Worm (Caenorhabditis elegans) whole organism, L4 larva: Measurements from ENCODE around the gene snt-1.

Experiments
- Y48G9A.11 ChIP-seq: fragments of 200-800 bp; sonication (Bioruptor generic); IDR thresholded peaks from 2 replicates; pipeline ENCODE4 v1.3.6; 2022; ENCODE audit warnings: missing genetic modification reagents, missing genetic modification characterization, missing compliant biosample characterization
- aly-2 ChIP-seq: sonication (generic microtip); optimal IDR thresholded peaks from 2 replicates; lab custom pipeline; 2018; ENCODE audit warnings: missing biosample characterization, missing genetic modification characterization
- ceh-28 ChIP-seq: fragments of 150-350 bp; optimal IDR thresholded peaks from 2 replicates; lab custom pipeline; 2014; ENCODE audit warnings: missing biosample characterization, missing genetic modification reagents, missing genetic modification characterization
- fkh-10 ChIP-seq: fragments of 150-350 bp; optimal IDR thresholded peaks from 2 replicates; lab custom pipeline; 2014; ENCODE audit warnings: missing biosample characterization, missing genetic modification reagents, missing genetic modification characterization
- hmg-1.1 ChIP-seq: fragments of 200-800 bp; sonication (Bioruptor generic); IDR thresholded peaks from 2 replicates; pipeline ENCODE4 v1.3.6; 2022; ENCODE audit warnings: missing genetic modification reagents, missing genetic modification characterization, missing compliant biosample characterization
- lin-13 ChIP-seq: fragments of 150-350 bp; optimal IDR thresholded peaks from 2 replicates; lab custom pipeline; 2014; ENCODE audit warnings: missing biosample characterization, missing genetic modification reagents, missing genetic modification characterization
- madf-5 ChIP-seq, 2 experiments: fragments of 200-800 bp; sonication (Bioruptor generic); IDR thresholded peaks; 2 replicates each; pipeline ENCODE4 v1.3.6; 2022; ENCODE audit warnings: missing compliant biosample characterization in 2 of 2, missing genetic modification characterization in 2 of 2
- mdt-29 ChIP-seq: fragments of 200-800 bp; sonication (Bioruptor generic); IDR thresholded peaks from 2 replicates; pipeline ENCODE4 v1.3.6; 2022; ENCODE audit warnings: missing genetic modification reagents, missing genetic modification characterization, missing compliant biosample characterization
- nhr-11 ChIP-seq: fragments of 150-350 bp; optimal IDR thresholded peaks from 2 replicates; lab custom pipeline; 2014; ENCODE audit warnings: missing biosample characterization, missing genetic modification characterization
- nhr-42 ChIP-seq: fragments of 200-800 bp; sonication (Bioruptor generic); IDR thresholded peaks from 2 replicates; pipeline ENCODE4 v1.3.6; 2022; ENCODE audit warnings: missing genetic modification characterization, missing compliant biosample characterization
- nhr-76 ChIP-seq: fragments of 150-350 bp; optimal IDR thresholded peaks from 2 replicates; lab custom pipeline; 2014; ENCODE audit warnings: missing biosample characterization, missing genetic modification characterization
- nhr-77 ChIP-seq: fragments of 150-350 bp; optimal IDR thresholded peaks from 2 replicates; lab custom pipeline; 2014; ENCODE audit warnings: missing biosample characterization, missing genetic modification characterization
- tra-1 ChIP-seq: fragments of 200-800 bp; sonication (Bioruptor generic); IDR thresholded peaks from 2 replicates; pipeline ENCODE4 v1.3.6; 2022; ENCODE audit warnings: missing genetic modification reagents, missing genetic modification characterization, missing compliant biosample characterization
- unc-62 ChIP-seq, 3 experiments: fragments of 150-350 bp in 1 of 3; sonication (generic microtip); optimal IDR thresholded peaks in 2 of 3; peaks in 1 of 3; 1 replicate in 1 of 3; 2 replicates in 2 of 3; lab custom pipeline; 2014 to 2017; ENCODE audit warnings: missing biosample characterization in 3 of 3, missing genetic modification characterization in 3 of 3, missing genetic modification reagents in 3 of 3, missing genotype in 1 of 3

DNA sequence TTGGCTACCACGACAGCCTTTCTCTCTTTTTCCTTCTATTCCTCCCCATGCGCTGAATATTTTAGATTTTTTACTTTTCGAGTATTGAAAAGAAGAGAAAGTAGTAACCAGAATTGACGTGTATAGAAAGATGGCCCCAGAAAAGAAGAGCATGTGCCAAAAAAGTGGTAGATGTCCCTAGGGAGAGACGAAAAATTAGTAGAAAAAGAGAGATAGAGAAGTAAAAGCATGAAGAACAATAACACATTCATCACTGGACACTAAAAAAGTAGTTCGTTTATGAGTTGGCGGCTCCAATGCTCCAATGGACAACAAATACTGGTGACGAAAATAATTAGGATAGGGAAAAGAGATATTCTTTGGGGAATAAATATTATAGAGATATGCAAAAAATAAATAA lies 1.8 kb downstream of the snt-1 start:
- no peak for TF ChIP-seq aly-2 (tag; lab: Kevin White, UChicago)
- no peak for TF ChIP-seq nhr-11 (tag; lab: Kevin White, UChicago)
- no peak for TF ChIP-seq Y48G9A.11 (GFP tag; lab: Robert Waterston, UW)
- no peak for TF ChIP-seq tra-1 (GFP tag; lab: Robert Waterston, UW)
- no peak for TF ChIP-seq fkh-10 (GFP tag; lab: Kevin White, UChicago)
- 0 out of 2 replicates have a peak, but pooled peaks have one; percentile 21 for TF ChIP-seq hmg-1.1 (GFP tag; lab: Robert Waterston, UW)
- TF ChIP-seq nhr-76: no peak
- TF ChIP-seq nhr-42 (GFP tag; lab: Robert Waterston, UW): no peak
- TF ChIP-seq unc-62 (GFP tag; optimal IDR thresholded peaks at IDR 0.05 in 1 of 2; lab: Kevin White, UChicago): peak in 1 of 2 experiments; percentile 92
- TF ChIP-seq unc-62 (tag; optimal IDR thresholded peaks at IDR 0.05; lab: Kevin White, UChicago): no peak
- no peak for TF ChIP-seq madf-5 (GFP tag; IDR thresholded peaks at IDR 0.05; lab: Robert Waterston, UW)
- TF ChIP-seq ceh-28: no peak
- no peak for TF ChIP-seq mdt-29 (GFP tag; lab: Robert Waterston, UW)
- TF ChIP-seq lin-13 (GFP tag; lab: Kevin White, UChicago): no peak
- no peak for TF ChIP-seq nhr-77 (tag; lab: Kevin White, UChicago)
